Worm (Caenorhabditis elegans): Measurements from ENCODE around the gene npp-22.

DNA sequence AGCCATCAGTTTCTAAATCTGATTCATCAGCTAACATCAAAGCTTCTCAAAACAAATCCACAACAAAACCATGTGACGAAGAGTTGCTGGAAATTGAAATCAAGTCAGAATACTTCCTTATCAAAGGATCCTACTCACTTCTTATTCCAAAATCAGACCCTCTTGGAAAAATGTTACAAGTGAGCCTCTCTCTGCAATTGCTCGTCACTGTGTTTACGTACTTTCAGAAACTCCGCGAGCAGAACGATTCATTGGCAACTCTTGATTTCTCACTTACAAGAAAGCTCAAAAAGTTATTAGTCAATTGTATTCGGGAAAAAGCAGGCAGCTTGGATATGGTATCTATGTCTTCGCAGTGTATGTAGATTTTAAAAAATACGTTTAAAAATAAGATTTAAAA lies 18.2 kb upstream of the npp-22 start:
- no peak for TF ChIP-seq flt-1 (GFP tag; IDR thresholded peaks at IDR 0.05)
- no peak for TF ChIP-seq ztf-29 (GFP tag; IDR thresholded peaks at IDR 0.05)
- no peak for TF ChIP-seq med-1 (GFP tag; optimal IDR thresholded peaks at IDR 0.05; ENCODE audit: insufficient read depth)
- no peak for TF ChIP-seq tab-1 (GFP tag; IDR thresholded peaks at IDR 0.05)
